Worm (Caenorhabditis elegans): Measurements from ENCODE around the gene pmt-1.

ce11 chrII:5228662-5229061 lies 53.7 kb downstream of the pmt-1 start:
- TF ChIP-seq flt-1 (GFP tag; IDR thresholded peaks at IDR 0.05) (no peak), hmg-4 (GFP tag; optimal IDR thresholded peaks at IDR 0.05) (peak; percentile 46), ama-1 (optimal IDR thresholded peaks at IDR 0.05) (no peak), hnd-1 (tag; optimal IDR thresholded peaks at IDR 0.05) (no peak), ceh-13 (GFP tag; optimal IDR thresholded peaks at IDR 0.05) (no peak), B0310.2 (tag; optimal IDR thresholded peaks at IDR 0.05) (no peak), pes-1 (GFP tag; IDR thresholded peaks at IDR 0.05) (no peak), ceh-36 (tag; optimal IDR thresholded peaks at IDR 0.05) (no peak), ets-7 (tag; optimal IDR thresholded peaks at IDR 0.05) (no peak), sea-1 (GFP tag; conservative IDR thresholded peaks at IDR 0.05) (no peak), hmbx-1 (tag; optimal IDR thresholded peaks at IDR 0.05) (no peak), aly-1 (tag; optimal IDR thresholded peaks at IDR 0.05) (no peak), tra-4 (tag; optimal IDR thresholded peaks at IDR 0.05) (no peak), scrt-1 (GFP tag; IDR thresholded peaks at IDR 0.05) (no peak)
